Worm (Caenorhabditis elegans): ENCODE data around the gene nspd-6.
A peak's percentile ranks its signal among the peaks of the same experiment; 100 is the strongest.
"Not testable (repeated sequence)": the region's sequence is repeated elsewhere in the genome, so short reads cannot be mapped to it uniquely, and the experiment has no call there.

nspd-6 gene

DNA sequence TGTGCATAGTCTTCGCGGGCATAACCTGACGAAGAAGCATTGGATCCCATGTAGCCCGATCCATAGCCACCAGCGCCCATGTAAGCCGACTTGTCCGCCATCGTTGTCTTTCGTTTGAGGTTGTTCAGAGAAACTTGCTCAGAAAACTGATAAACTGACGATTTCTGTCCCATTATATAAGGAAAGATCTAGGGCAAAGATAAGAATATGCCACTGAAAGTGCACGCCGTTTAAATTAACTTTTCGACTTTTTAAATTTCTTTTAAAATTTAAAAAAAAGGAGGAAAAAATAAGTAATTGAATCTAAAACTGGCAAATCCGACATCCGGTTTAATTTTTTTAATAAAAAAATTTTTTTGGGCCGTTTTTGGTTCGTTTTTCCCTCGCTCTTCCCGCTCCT lies at the start of gene nspd-6:
Gene nspd-6, minus strand, starts transcription at position 101 of the 400 bp plus-strand sequence.
- TF ChIP-seq him-1, dao-5, W03F9.2 (tag; optimal IDR thresholded peaks at IDR 0.05): not testable (repeated sequence)

ce11 chrIV:5215092-5215491 lies 49.6 kb upstream of the nspd-6 start, which contains the start of gene Y59E9AL.4:
Gene Y59E9AL.4 (minus strand): TSS chrIV:5215192.
- TF ChIP-seq dao-5 (tag; optimal IDR thresholded peaks at IDR 0.05) (no peak), him-1 (tag; optimal IDR thresholded peaks at IDR 0.05) (no peak), W03F9.2 (tag; optimal IDR thresholded peaks at IDR 0.05) (no peak)

- no peak for TF ChIP-seq him-1 (tag; optimal IDR thresholded peaks at IDR 0.05)
- no peak for TF ChIP-seq W03F9.2 (tag; optimal IDR thresholded peaks at IDR 0.05)
- TF ChIP-seq dao-5 (tag; optimal IDR thresholded peaks at IDR 0.05): no peak
Measured at ce11 chrIV:5210606-5211005, 45.1 kb upstream of the nspd-6 start.

DNA sequence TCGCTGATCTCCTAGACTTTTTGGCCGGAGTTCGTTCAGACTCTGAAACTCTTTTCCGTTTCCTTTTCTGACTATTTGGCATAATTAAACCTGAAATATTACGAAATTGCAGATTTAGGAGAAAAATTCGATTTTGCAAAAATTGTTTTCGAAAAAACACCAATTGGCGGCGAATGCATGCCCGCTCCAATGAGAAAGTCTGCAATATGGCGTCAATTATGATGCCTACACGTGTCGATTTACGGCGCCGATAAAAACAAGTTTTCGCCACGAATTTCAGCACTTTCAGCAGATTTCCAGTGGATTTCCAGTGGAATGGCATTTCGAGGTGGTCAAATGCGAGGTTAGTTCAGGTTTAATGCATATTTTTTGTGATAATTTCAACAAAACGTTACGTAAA lies 43.9 kb upstream of the nspd-6 start, which contains the start of the genes Y59E9AL.36 and nbet-1:
Gene Y59E9AL.36, minus strand, starts transcription at position 92 of the 400 bp plus-strand sequence.
Gene nbet-1, plus strand, starts transcription at position 112 of the 400 bp plus-strand sequence.
- peak; percentile 64 for TF ChIP-seq W03F9.2 (tag; optimal IDR thresholded peaks at IDR 0.05)
- TF ChIP-seq dao-5 (tag; optimal IDR thresholded peaks at IDR 0.05): no peak

DNA sequence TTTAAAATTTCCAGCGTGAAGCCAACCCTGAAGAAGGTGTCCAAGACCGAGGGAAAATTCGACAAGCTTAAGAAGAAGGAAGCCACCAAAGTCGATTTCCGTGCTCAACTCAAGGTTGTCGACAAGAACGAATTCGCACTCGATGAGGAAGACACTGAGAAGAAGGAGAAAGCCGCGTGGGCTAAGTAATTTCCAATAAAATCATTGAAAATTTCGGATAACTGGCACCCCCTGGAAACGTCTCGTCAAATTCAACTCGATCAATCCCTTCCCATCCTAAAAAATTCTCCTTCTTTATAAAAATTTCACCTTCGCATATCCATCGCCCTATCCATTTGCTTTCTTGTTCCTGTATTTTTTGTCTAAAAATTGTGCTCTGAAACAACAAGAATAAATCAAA lies 41.2 kb upstream of the nspd-6 start:
- TF ChIP-seq him-1 (tag; optimal IDR thresholded peaks at IDR 0.05) (no peak), W03F9.2 (tag; optimal IDR thresholded peaks at IDR 0.05) (no peak), dao-5 (tag; optimal IDR thresholded peaks at IDR 0.05) (no peak)

- TF ChIP-seq W03F9.2 (tag; optimal IDR thresholded peaks at IDR 0.05) (no peak), him-1 (tag; optimal IDR thresholded peaks at IDR 0.05) (no peak), dao-5 (tag; optimal IDR thresholded peaks at IDR 0.05) (no peak)
Measured at ce11 chrIV:5204573-5204972, 39.0 kb upstream of the nspd-6 start, which contains the start of gene tni-4. Gene tni-4 (plus strand): TSS chrIV:5204591.

DNA sequence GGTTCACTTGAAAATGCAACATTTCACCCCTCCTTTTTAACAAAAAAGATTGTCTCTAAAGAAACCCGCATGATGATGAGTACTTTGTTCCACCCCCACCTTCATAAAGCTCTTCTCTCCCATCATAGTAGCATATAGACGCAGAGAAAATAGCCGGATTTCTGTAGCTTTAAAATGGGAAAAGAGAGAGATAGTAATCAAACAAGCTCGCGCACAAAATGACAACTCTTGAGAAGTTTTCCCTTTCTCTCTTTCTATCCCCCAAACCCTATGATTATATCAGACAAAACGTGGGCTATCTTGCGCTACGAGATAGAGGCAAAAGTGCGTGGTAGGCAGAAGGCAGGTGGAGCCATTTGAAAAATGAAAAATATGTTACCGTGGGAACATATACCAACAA lies 37.0 kb upstream of the nspd-6 start:
- TF ChIP-seq dao-5 (tag; optimal IDR thresholded peaks at IDR 0.05) (no peak), him-1 (tag; optimal IDR thresholded peaks at IDR 0.05) (no peak), W03F9.2 (tag; optimal IDR thresholded peaks at IDR 0.05) (no peak)

DNA sequence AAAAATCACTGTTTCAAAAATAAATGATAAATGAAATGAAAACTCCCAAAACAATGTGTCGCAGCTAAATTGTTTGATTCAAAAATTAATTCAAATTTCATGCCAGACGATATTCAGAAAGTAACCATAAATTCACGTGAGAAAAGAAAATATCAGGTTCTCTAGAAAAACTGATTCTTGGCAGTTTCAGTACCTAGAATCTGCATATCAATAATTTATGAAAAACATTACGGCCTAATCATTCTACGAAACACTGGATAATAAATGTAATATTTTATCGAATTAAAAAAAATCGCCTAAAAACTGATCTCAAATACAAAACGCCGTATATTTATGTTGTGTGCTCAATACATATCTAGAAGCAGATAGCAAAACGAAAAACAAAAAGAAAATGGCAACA lies 35.3 kb upstream of the nspd-6 start:
- TF ChIP-seq W03F9.2 (tag; optimal IDR thresholded peaks at IDR 0.05) (no peak), dao-5 (tag; optimal IDR thresholded peaks at IDR 0.05) (no peak), him-1 (tag; optimal IDR thresholded peaks at IDR 0.05) (no peak)

DNA sequence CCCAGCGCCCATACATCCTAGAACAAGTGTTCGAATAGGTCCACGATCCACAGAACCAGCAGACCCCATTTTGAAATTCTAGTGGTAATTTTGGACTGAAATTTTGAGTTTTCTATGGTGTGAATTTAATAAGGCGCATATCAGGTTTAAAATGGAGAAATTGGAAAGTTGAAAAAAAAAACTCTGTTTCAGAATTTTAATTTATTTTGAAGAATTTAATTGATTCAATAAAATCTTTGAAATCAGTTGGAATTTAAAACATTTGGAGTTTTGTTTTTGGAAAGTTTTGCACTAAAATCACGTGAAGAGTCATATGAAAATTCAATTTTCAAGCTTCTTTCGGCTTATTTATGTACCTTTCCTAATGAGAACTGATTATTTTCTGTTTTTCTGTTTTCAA lies 30.0 kb upstream of the nspd-6 start, which contains the start of gene gpa-18:
Gene gpa-18, minus strand, starts transcription at position 101 of the 400 bp plus-strand sequence.
- TF ChIP-seq dao-5 (tag; optimal IDR thresholded peaks at IDR 0.05): no peak
- no peak for TF ChIP-seq him-1 (tag; optimal IDR thresholded peaks at IDR 0.05)
- TF ChIP-seq W03F9.2 (tag; optimal IDR thresholded peaks at IDR 0.05): no peak

- no peak for TF ChIP-seq W03F9.2 (tag; optimal IDR thresholded peaks at IDR 0.05)
- TF ChIP-seq dao-5 (tag; optimal IDR thresholded peaks at IDR 0.05): no peak
- no peak for TF ChIP-seq him-1 (tag; optimal IDR thresholded peaks at IDR 0.05)
Measured at ce11 chrIV:5188051-5188450, 22.5 kb upstream of the nspd-6 start.

DNA sequence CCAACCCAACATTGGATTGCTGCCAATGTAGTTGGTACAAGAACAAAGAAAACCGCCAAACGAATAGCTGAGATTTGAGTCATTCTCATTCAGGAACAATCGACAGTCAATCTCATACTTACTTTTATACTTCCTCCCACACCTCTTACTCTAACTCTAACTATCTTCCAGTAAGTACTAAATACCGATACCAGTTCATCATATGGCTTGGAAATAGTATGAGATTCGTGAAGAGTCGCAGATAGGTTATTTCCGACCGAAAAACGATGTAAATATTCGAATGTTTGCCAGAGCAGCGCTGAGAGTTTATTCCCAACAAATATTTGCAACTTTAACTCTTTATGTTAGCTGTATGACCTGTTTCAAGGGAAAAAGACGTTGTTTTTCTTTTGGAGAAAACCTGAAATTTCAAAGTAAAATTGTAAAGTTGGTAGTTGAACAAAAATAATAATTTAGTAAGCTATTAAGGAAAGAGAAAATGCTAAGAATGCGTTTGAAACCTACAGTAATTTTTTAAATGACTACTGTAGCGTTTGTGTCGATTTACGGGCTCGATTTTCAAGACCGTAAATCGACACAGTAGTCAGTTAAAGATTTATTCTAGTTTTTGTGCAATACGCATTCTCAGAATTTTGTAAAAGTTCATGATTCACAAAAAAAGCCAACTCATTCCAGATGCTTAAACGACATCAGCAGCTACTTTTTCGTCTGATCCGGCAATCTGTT lies 21.1 kb upstream of the nspd-6 start, which contains the start of the genes W03F8.6 and mtrf-1L:
Gene W03F8.6, minus strand, starts transcription at position 101 of the 726 bp plus-strand sequence.
Gene mtrf-1L, plus strand, starts transcription at position 676 of the 726 bp plus-strand sequence.
- TF ChIP-seq dao-5 (tag; optimal IDR thresholded peaks at IDR 0.05): no peak

DNA sequence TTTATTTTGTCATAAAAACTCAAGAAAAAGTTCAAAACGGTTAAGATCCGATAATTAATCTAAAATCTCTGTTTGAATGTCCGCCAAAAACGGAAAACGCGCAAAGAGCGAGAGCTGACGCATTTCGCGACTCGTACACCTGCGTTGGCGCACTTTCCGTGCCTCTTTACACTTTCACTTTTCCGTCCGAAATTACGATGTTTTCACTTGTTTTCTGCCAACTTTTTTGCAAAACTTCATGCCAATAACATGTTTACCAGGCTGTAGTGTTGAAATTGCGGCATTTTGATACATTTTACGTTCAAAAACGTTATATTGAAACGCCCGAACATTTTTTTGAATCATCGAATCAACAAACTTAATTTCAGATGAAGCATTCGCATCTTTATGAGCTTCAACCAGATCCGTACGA lies 18.2 kb upstream of the nspd-6 start, which contains the start of gene W03F8.4:
Gene W03F8.4, plus strand, starts transcription at position 369 of the 412 bp plus-strand sequence.
- TF ChIP-seq him-1 (tag; optimal IDR thresholded peaks at IDR 0.05) (no peak), W03F9.2 (tag; optimal IDR thresholded peaks at IDR 0.05) (peak; percentile 93)

DNA sequence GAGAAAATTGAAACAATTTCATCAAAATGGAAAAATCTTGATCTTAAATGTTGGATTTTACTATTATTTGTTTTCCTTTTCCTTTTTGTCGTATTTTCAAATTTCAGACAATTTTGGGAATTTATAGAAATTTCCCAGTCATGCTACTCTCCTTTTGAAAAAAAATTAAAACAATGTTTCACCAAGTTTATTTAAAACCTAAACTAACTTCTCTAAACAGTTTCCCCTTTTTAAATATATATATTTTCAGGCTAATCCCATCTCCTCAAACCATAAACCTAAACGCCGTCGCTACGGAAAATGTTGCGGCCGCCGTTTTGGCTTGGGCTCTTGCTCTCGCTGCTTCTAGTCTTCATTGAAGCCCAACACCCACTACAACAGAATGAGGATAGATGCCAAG lies 7.5 kb upstream of the nspd-6 start, which contains the start of gene lam-1:
Gene lam-1, plus strand, starts transcription at position 301 of the 400 bp plus-strand sequence.
- TF ChIP-seq him-1 (tag; optimal IDR thresholded peaks at IDR 0.05) (no peak), W03F9.2 (tag; optimal IDR thresholded peaks at IDR 0.05) (no peak), dao-5 (tag; optimal IDR thresholded peaks at IDR 0.05) (no peak)

DNA sequence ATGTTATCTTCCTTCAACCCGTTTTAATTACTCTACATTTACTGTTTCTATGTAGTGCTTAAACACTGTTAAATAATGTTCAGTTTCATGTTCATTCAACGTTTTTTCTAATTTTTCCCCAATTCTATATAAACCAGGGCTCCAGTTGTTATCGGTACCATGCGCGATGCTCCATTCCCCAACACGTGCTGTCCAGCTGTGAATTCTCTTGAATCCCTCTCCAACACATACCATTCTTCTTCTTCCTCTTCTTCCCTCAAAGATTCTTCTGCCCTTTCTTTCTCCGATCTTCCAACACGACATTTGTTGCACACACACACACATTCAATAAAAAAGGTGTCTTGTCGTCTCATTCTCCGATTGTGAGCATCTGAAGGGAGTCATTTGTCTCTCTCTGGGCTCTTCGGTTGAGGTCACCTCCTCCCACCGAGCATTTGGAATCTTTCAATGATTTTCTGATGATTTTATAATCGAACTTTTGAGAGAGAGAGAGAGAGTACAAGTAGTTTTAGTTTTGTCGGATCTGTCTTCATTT lies 6.5 kb upstream of the nspd-6 start:
- TF ChIP-seq dao-5 (tag; optimal IDR thresholded peaks at IDR 0.05): no peak
- TF ChIP-seq him-1 (tag; optimal IDR thresholded peaks at IDR 0.05): no peak
- TF ChIP-seq W03F9.2 (tag; optimal IDR thresholded peaks at IDR 0.05): no peak
